Fruit fly (Drosophila melanogaster) whole organism, embryonic: ENCODE data around the gene CG7320.
A peak's percentile ranks its signal among the peaks of the same experiment; 100 is the strongest.

ENCODE experiments used
- Ada2b ChIP-seq: fragments of 200-800 bp; sonication (Bioruptor generic); IDR thresholded peaks from 2 replicates; pipeline ENCODE4 v1.3.6; 2022; ENCODE audit warnings: missing biosample characterization, missing genetic modification characterization
- Adf1 ChIP-seq: fragments of 200-800 bp; sonication (Bioruptor generic); IDR thresholded peaks from 2 replicates; pipeline ENCODE4 v1.3.6; 2022; ENCODE audit warnings: missing biosample characterization, missing genetic modification characterization
- Atf3 ChIP-seq: fragments of 200-800 bp; sonication (Bioruptor generic); optimal IDR thresholded peaks from 3 replicates; lab custom pipeline; 2016; ENCODE audit warnings: missing biosample characterization, missing genetic modification characterization
- Bgb ChIP-seq: fragments of 200-800 bp; sonication (Bioruptor generic); IDR thresholded peaks from 2 replicates; pipeline ENCODE4 v1.3.6; 2022; ENCODE audit warnings: missing biosample characterization, missing genetic modification characterization; ENCODE audit not compliant: partially characterized antibody
- CG1024 ChIP-seq: fragments of 200-800 bp; sonication (Bioruptor generic); IDR thresholded peaks from 2 replicates; pipeline ENCODE4 v1.3.6; 2022; ENCODE audit warnings: missing biosample characterization, missing genetic modification characterization
- CG10431 ChIP-seq: fragments of 200-800 bp; sonication (Bioruptor generic); optimal IDR thresholded peaks from 3 replicates; lab custom pipeline; 2018; ENCODE audit warnings: missing biosample characterization, mild to moderate bottlenecking, missing genetic modification characterization
- CG11456 ChIP-seq: fragments of 200-800 bp; sonication (Bioruptor generic); IDR thresholded peaks from 3 replicates; pipeline ENCODE4 v1.3.6; 2022; ENCODE audit warnings: missing biosample characterization, missing genetic modification characterization
- CG15479 ChIP-seq: fragments of 200-800 bp; sonication (Bioruptor generic); optimal IDR thresholded peaks from 3 replicates; lab custom pipeline; 2019; ENCODE audit warnings: missing biosample characterization, mild to moderate bottlenecking, missing genetic modification characterization, moderate library complexity
- CG16863 ChIP-seq: fragments of 200-800 bp; sonication (Bioruptor generic); optimal IDR thresholded peaks from 3 replicates; lab custom pipeline; 2016; ENCODE audit warnings: missing biosample characterization, missing genetic modification characterization
- CG17912 ChIP-seq: fragments of 200-800 bp; sonication (Bioruptor generic); optimal IDR thresholded peaks from 2 replicates; lab custom pipeline; 2018; ENCODE audit warnings: missing biosample characterization, mild to moderate bottlenecking, missing genetic modification characterization
- CG30403 ChIP-seq: fragments of 200-800 bp; sonication (Bioruptor generic); optimal IDR thresholded peaks from 3 replicates; lab custom pipeline; 2016; ENCODE audit warnings: missing biosample characterization, missing genetic modification characterization
- CG3065 ChIP-seq: fragments of 200-800 bp; sonication (Bioruptor generic); optimal IDR thresholded peaks from 2 replicates; lab custom pipeline; 2016; ENCODE audit warnings: missing biosample characterization, missing genetic modification characterization
- CG34376 ChIP-seq: fragments of 200-800 bp; sonication (Bioruptor generic); optimal IDR thresholded peaks from 2 replicates; lab custom pipeline; 2018; ENCODE audit warnings: missing biosample characterization, mild to moderate bottlenecking, missing genetic modification characterization
- CG3995 ChIP-seq: fragments of 200-800 bp; sonication (Bioruptor generic); optimal IDR thresholded peaks from 3 replicates; lab custom pipeline; 2016; ENCODE audit warnings: missing biosample characterization, missing genetic modification characterization
- CG4820 ChIP-seq: fragments of 200-800 bp; sonication (Bioruptor generic); optimal IDR thresholded peaks from 3 replicates; lab custom pipeline; 2016; ENCODE audit warnings: missing biosample characterization, missing genetic modification characterization
- CG6654 ChIP-seq: fragments of 200-800 bp; sonication (Bioruptor generic); optimal IDR thresholded peaks from 2 replicates; lab custom pipeline; 2017; ENCODE audit warnings: missing biosample characterization, mild to moderate bottlenecking, missing genetic modification characterization
- CG6813 ChIP-seq: fragments of 200-800 bp; sonication (Bioruptor generic); optimal IDR thresholded peaks from 2 replicates; lab custom pipeline; 2017; ENCODE audit warnings: missing biosample characterization, missing genetic modification characterization, mild to moderate bottlenecking, moderate library complexity, missing genetic modification reagents
- CkIIα-i1 ChIP-seq: fragments of 200-800 bp; sonication (Bioruptor generic); IDR thresholded peaks from 2 replicates; pipeline ENCODE4 v1.3.6; 2022; ENCODE audit warnings: missing biosample characterization, missing genetic modification characterization
- Dfd ChIP-seq, 2 experiments: fragments of >200 bp; optimal IDR thresholded peaks; 2 replicates each; lab custom pipeline; 2017; ENCODE audit warnings: missing biosample characterization in 2 of 2, missing genetic modification characterization in 2 of 2
- Doc3 ChIP-seq: fragments of 200-800 bp; sonication (Bioruptor generic); IDR thresholded peaks from 3 replicates; pipeline ENCODE4 v1.3.6; 2022; ENCODE audit warnings: missing biosample characterization, missing genetic modification characterization; ENCODE audit not compliant: partially characterized antibody
- E2f1 ChIP-seq: fragments of 200-800 bp; sonication (Bioruptor generic); IDR thresholded peaks from 2 replicates; pipeline ENCODE4 v1.3.6; 2022; ENCODE audit warnings: missing biosample characterization, missing genetic modification characterization
- Hr39 ChIP-seq: fragments of >200 bp; optimal IDR thresholded peaks from 2 replicates; lab custom pipeline; 2017
- Jarid2 ChIP-seq: fragments of 200-800 bp; sonication (Bioruptor generic); optimal IDR thresholded peaks from 3 replicates; lab custom pipeline; 2017; ENCODE audit warnings: mild to moderate bottlenecking, missing biosample characterization, missing genetic modification reagents, missing genetic modification characterization
- Meics ChIP-seq: fragments of 200-800 bp; sonication (Bioruptor generic); optimal IDR thresholded peaks from 2 replicates; lab custom pipeline; 2017; ENCODE audit warnings: missing biosample characterization, mild to moderate bottlenecking, missing genetic modification characterization
- Myb ChIP-seq: fragments of 200-800 bp; sonication (Bioruptor generic); optimal IDR thresholded peaks from 2 replicates; lab custom pipeline; 2016; ENCODE audit warnings: missing biosample characterization, missing genetic modification characterization
- NC2β ChIP-seq: fragments of 200-800 bp; sonication (Bioruptor generic); optimal IDR thresholded peaks from 2 replicates; lab custom pipeline; 2016; ENCODE audit warnings: missing biosample characterization, missing genetic modification characterization
- Poxn ChIP-seq: fragments of 200-800 bp; sonication (Bioruptor generic); IDR thresholded peaks from 2 replicates; pipeline ENCODE4 v1.3.6; 2022; ENCODE audit warnings: missing biosample characterization, missing genetic modification characterization
- Ravus ChIP-seq: fragments of 200-800 bp; sonication (Bioruptor generic); IDR thresholded peaks from 2 replicates; pipeline ENCODE4 v1.3.6; 2022; ENCODE audit warnings: missing biosample characterization, missing genetic modification characterization
- Sox102F ChIP-seq: fragments of 200-800 bp; sonication (Bioruptor generic); optimal IDR thresholded peaks from 2 replicates; lab custom pipeline; 2018; ENCODE audit warnings: missing biosample characterization, mild to moderate bottlenecking, missing genetic modification characterization, moderate library complexity
- Ssrp ChIP-seq: fragments of 200-800 bp; sonication (Bioruptor generic); optimal IDR thresholded peaks from 2 replicates; lab custom pipeline; 2018; ENCODE audit warnings: missing biosample characterization, mild to moderate bottlenecking, missing genetic modification characterization, moderate library complexity
- Tbp ChIP-seq: fragments of >200 bp; optimal IDR thresholded peaks from 2 replicates; lab custom pipeline; 2018; ENCODE audit warnings: missing biosample characterization, missing genetic modification characterization
- ap ChIP-seq: fragments of 200-800 bp; sonication (Bioruptor generic); IDR thresholded peaks from 2 replicates; pipeline ENCODE4 v1.3.6; 2022; ENCODE audit warnings: missing biosample characterization, missing genetic modification characterization
- ase ChIP-seq: fragments of 200-800 bp; sonication (Bioruptor generic); IDR thresholded peaks from 3 replicates; pipeline ENCODE4 v1.3.6; 2022; ENCODE audit warnings: missing biosample characterization, missing genetic modification characterization
- ash1 ChIP-seq: fragments of 200-800 bp; sonication (Bioruptor generic); optimal IDR thresholded peaks from 2 replicates; lab custom pipeline; 2018; ENCODE audit warnings: missing biosample characterization, mild to moderate bottlenecking, missing genetic modification characterization
- bbx ChIP-seq: fragments of 200-800 bp; sonication (Bioruptor generic); IDR thresholded peaks from 2 replicates; pipeline ENCODE4 v1.3.6; 2022; ENCODE audit warnings: missing biosample characterization, missing genetic modification characterization; ENCODE audit not compliant: partially characterized antibody
- br ChIP-seq: fragments of >200 bp; optimal IDR thresholded peaks from 2 replicates; lab custom pipeline; 2017
- cad ChIP-seq: fragments of >200 bp; optimal IDR thresholded peaks from 2 replicates; lab custom pipeline; 2017; ENCODE audit warnings: missing biosample characterization, missing genetic modification characterization
- chif ChIP-seq, 2 experiments: fragments of 200-800 bp; sonication (Bioruptor generic); optimal IDR thresholded peaks; 3 replicates each; lab custom pipeline; 2016; ENCODE audit warnings: missing biosample characterization in 2 of 2, missing genetic modification characterization in 2 of 2
- dm ChIP-seq: fragments of 200-800 bp; sonication (Bioruptor generic); optimal IDR thresholded peaks from 3 replicates; lab custom pipeline; 2016; ENCODE audit warnings: missing biosample characterization, missing genetic modification characterization
- fu2 ChIP-seq: fragments of 200-800 bp; sonication (Bioruptor generic); optimal IDR thresholded peaks from 2 replicates; lab custom pipeline; 2016; ENCODE audit warnings: missing biosample characterization, missing genetic modification characterization
- grau ChIP-seq: fragments of 200-800 bp; optimal IDR thresholded peaks from 3 replicates; lab custom pipeline; 2019; ENCODE audit warnings: missing biosample characterization, mild to moderate bottlenecking, missing genetic modification characterization, moderate library complexity
- hth ChIP-seq: fragments of >200 bp; optimal IDR thresholded peaks from 2 replicates; lab custom pipeline; 2017; ENCODE audit warnings: inconsistent platforms
- jing ChIP-seq: fragments of 200-800 bp; sonication (Bioruptor generic); optimal IDR thresholded peaks from 2 replicates; lab custom pipeline; 2018; ENCODE audit warnings: missing biosample characterization, mild to moderate bottlenecking, missing genetic modification characterization
- kah ChIP-seq: fragments of 200-800 bp; sonication (Bioruptor generic); optimal IDR thresholded peaks from 2 replicates; lab custom pipeline; 2018; ENCODE audit warnings: missing biosample characterization, mild to moderate bottlenecking, missing genetic modification characterization
- ken ChIP-seq: fragments of 200-800 bp; sonication (Bioruptor generic); IDR thresholded peaks from 3 replicates; pipeline ENCODE4 v1.3.6; 2022; ENCODE audit warnings: missing biosample characterization, missing genetic modification characterization
- mam ChIP-seq: fragments of 200-800 bp; sonication (Bioruptor generic); optimal IDR thresholded peaks from 3 replicates; lab custom pipeline; 2016; ENCODE audit warnings: missing biosample characterization, missing genetic modification characterization
- pnt ChIP-seq: fragments of 200-800 bp; sonication (Bioruptor generic); optimal IDR thresholded peaks from 3 replicates; lab custom pipeline; 2016; ENCODE audit warnings: missing biosample characterization, missing genetic modification characterization
- sim ChIP-seq: fragments of 200-800 bp; sonication (Bioruptor generic); IDR thresholded peaks from 2 replicates; pipeline ENCODE4 v1.3.6; 2022; ENCODE audit warnings: missing biosample characterization, missing genetic modification characterization
- slp2 ChIP-seq: fragments of 200-800 bp; sonication (Bioruptor generic); optimal IDR thresholded peaks from 2 replicates; lab custom pipeline; 2016; ENCODE audit warnings: missing biosample characterization, missing genetic modification characterization
- tll ChIP-seq, 2 experiments: fragments of 200-800 bp in 1 of 2; fragments of >200 bp in 1 of 2; sonication (Bioruptor generic) in 1 of 2; optimal IDR thresholded peaks; 2 replicates each; lab custom pipeline; 2017 to 2019; ENCODE audit warnings: missing biosample characterization in 2 of 2, missing genetic modification characterization in 2 of 2, mild to moderate bottlenecking in 1 of 2, moderate library complexity in 1 of 2
- vvl ChIP-seq: fragments of 200-800 bp; sonication (Bioruptor generic); IDR thresholded peaks from 2 replicates; pipeline ENCODE4 v1.3.6; 2022; ENCODE audit warnings: missing biosample characterization, missing genetic modification characterization
- zen ChIP-seq: fragments of 200-800 bp; sonication (Bioruptor generic); optimal IDR thresholded peaks from 3 replicates; lab custom pipeline; 2018; ENCODE audit warnings: missing biosample characterization, mild to moderate bottlenecking, missing genetic modification characterization, moderate library complexity

The CG7320 gene

dm6 chr3L:18192858-18193478 is 8.3 kb upstream of the CG7320 start (continued):
- TF ChIP-seq vvl (peak; percentile 74; the same call in 1 of the 2 replicates), NC2β (no peak), slp2 (no peak), br (lab: Kevin White, UChicago) (no peak), CkIIα-i1 (GFP tag; lab: Robert Waterston, UW) (no peak), CG30403 (GFP tag; lab: Kevin White, UChicago) (peak; percentile 67), dm (no peak), chif (GFP tag; optimal IDR thresholded peaks at IDR 0.05; lab: Kevin White, UChicago) (peak in 1 of 2 experiments; percentile 17), sim (GFP tag; lab: Robert Waterston, UW) (peak; percentile 44; the same call in 1 of the 2 replicates), Myb (no peak), Tbp (GFP tag; lab: Kevin White, UChicago) (no peak), cad (GFP tag; lab: Kevin White, UChicago) (no peak), Jarid2 (GFP tag; lab: Kevin White, UChicago) (peak; percentile 62), kah (GFP tag; lab: Kevin White, UChicago) (peak; percentile 46), Hr39 (lab: Kevin White, UChicago) (no peak), CG4820 (GFP tag; lab: Kevin White, UChicago) (peak; percentile 73), CG16863 (GFP tag; lab: Kevin White, UChicago) (no peak), ash1 (GFP tag; lab: Kevin White, UChicago) (no peak), Ada2b (GFP tag; lab: Robert Waterston, UW) (peak; percentile 42; the same call in 1 of the 2 replicates), Doc3 (GFP tag; lab: Robert Waterston, UW) (no peak), ken (GFP tag; lab: Robert Waterston, UW) (no peak), zen (tag; lab: Kevin White, UChicago) (peak; percentile 86), CG6654 (GFP tag; lab: Kevin White, UChicago) (peak; percentile 53), CG10431 (no peak), Ssrp (peak; percentile 90), ase (GFP tag; lab: Robert Waterston, UW) (no peak; the same call in 2 of the 3 replicates), mam (GFP tag; lab: Kevin White, UChicago) (no peak), jing (GFP tag; lab: Kevin White, UChicago) (peak; percentile 30), Ravus (peak; percentile 13; the same call in 1 of the 2 replicates), Meics (GFP tag; lab: Kevin White, UChicago) (peak; percentile 77), CG34376 (no peak), bbx (GFP tag; lab: Robert Waterston, UW) (no peak), E2f1 (GFP tag; lab: Robert Waterston, UW) (peak; percentile 67), CG15479 (GFP tag; lab: Kevin White, UChicago) (peak; percentile 38), Atf3 (GFP tag; lab: Kevin White, UChicago) (no peak), fu2 (GFP tag; lab: Kevin White, UChicago) (no peak), hth (no peak), CG17912 (GFP tag; lab: Kevin White, UChicago) (no peak), pnt (GFP tag; lab: Kevin White, UChicago) (peak; percentile 3), CG11456 (GFP tag; lab: Robert Waterston, UW) (no peak), Dfd (GFP tag; optimal IDR thresholded peaks at IDR 0.05; lab: Kevin White, UChicago) (no peak), CG3995 (GFP tag; lab: Kevin White, UChicago) (no peak), CG6813 (peak; percentile 79), Adf1 (no peak), CG1024 (GFP tag; lab: Robert Waterston, UW) (0 out of 2 replicates have a peak, but pooled peaks have one; percentile 30), CG3065 (GFP tag; lab: Kevin White, UChicago) (peak; percentile 50), ap (peak; percentile 47; the same call in 1 of the 2 replicates), tll (GFP tag; optimal IDR thresholded peaks at IDR 0.05; lab: Kevin White, UChicago) (peak in 1 of 2 experiments; percentile 24), Bgb (GFP tag; lab: Robert Waterston, UW) (no peak), Sox102F (GFP tag; lab: Kevin White, UChicago) (peak; percentile 79), grau (tag; lab: Kevin White, UChicago) (peak; percentile 87), Poxn (GFP tag; lab: Robert Waterston, UW) (no peak)
